Fruit fly (Drosophila melanogaster): ENCODE measurements around the gene NC2beta.

- no peak for TF ChIP-seq CG8301 (tag; optimal IDR thresholded peaks at IDR 0.05)
- no peak for TF ChIP-seq CG13204 (GFP tag; optimal IDR thresholded peaks at IDR 0.05)
- TF ChIP-seq CG12605 (GFP tag; IDR thresholded peaks at IDR 0.05), result no peak
- TF ChIP-seq Pif1A (GFP tag; optimal IDR thresholded peaks at IDR 0.05), result no peak
- TF ChIP-seq CG17806 (tag; optimal IDR thresholded peaks at IDR 0.05), result no peak
- TF ChIP-seq CG8159 (tag; optimal IDR thresholded peaks at IDR 0.05), result no peak
- no peak for TF ChIP-seq CG14655 (GFP tag; optimal IDR thresholded peaks at IDR 0.05)
- TF ChIP-seq CG34367 (tag; optimal IDR thresholded peaks at IDR 0.05), result no peak
- TF ChIP-seq EcR (GFP tag; optimal IDR thresholded peaks at IDR 0.05), result no peak
Measured at dm6 chr2L:15005505-15005904, 2.1 kb upstream of the NC2beta start, which contains the start of gene DCTN5-p25.
